Fruit fly (Drosophila melanogaster) whole organism, embryonic: ENCODE results near the gene fend.

ENCODE experiments used
- BtbVII ChIP-seq: fragments of 200-800 bp; sonication (Bioruptor generic); optimal IDR thresholded peaks from 3 replicates; lab custom pipeline; 2017; ENCODE audit warnings: missing biosample characterization, mild to moderate bottlenecking, missing genetic modification characterization
- C15 ChIP-seq: fragments of 200-800 bp; sonication (Bioruptor generic); IDR thresholded peaks from 3 replicates; pipeline ENCODE4 v1.3.6; 2022; ENCODE audit warnings: missing biosample characterization, missing genetic modification characterization
- CG10543 ChIP-seq: fragments of 200-800 bp; sonication (Bioruptor generic); optimal IDR thresholded peaks from 3 replicates; lab custom pipeline; 2017; ENCODE audit warnings: missing biosample characterization, mild to moderate bottlenecking, missing genetic modification characterization, moderate library complexity
- CG12219 ChIP-seq: fragments of 200-800 bp; sonication (Bioruptor generic); optimal IDR thresholded peaks from 3 replicates; lab custom pipeline; 2018; ENCODE audit warnings: missing biosample characterization, mild to moderate bottlenecking, missing genetic modification characterization
- CG14014 ChIP-seq: fragments of 200-800 bp; sonication (Bioruptor generic); IDR thresholded peaks from 2 replicates; pipeline ENCODE4 v1.3.6; 2022; ENCODE audit warnings: missing biosample characterization, missing genetic modification characterization
- CG14860 ChIP-seq: fragments of 200-800 bp; sonication (Bioruptor generic); IDR thresholded peaks from 3 replicates; pipeline ENCODE4 v1.3.6; 2022; ENCODE audit warnings: missing biosample characterization, missing genetic modification characterization; ENCODE audit not compliant: partially characterized antibody
- CG17359 ChIP-seq: fragments of 200-800 bp; sonication (Bioruptor generic); optimal IDR thresholded peaks from 3 replicates; lab custom pipeline; 2018; ENCODE audit warnings: missing biosample characterization, mild to moderate bottlenecking, missing genetic modification characterization, moderate library complexity
- CG18764 ChIP-seq: fragments of 200-800 bp; sonication (Bioruptor generic); optimal IDR thresholded peaks from 3 replicates; lab custom pipeline; 2016; ENCODE audit warnings: missing biosample characterization, missing genetic modification characterization
- CG2129 ChIP-seq: fragments of 200-800 bp; sonication (Bioruptor generic); IDR thresholded peaks from 2 replicates; pipeline ENCODE4 v1.3.6; 2022; ENCODE audit warnings: missing biosample characterization, missing genetic modification characterization; ENCODE audit not compliant: partially characterized antibody
- CG30431 ChIP-seq: fragments of 200-800 bp; sonication (Bioruptor generic); optimal IDR thresholded peaks from 2 replicates; lab custom pipeline; 2017; ENCODE audit warnings: missing biosample characterization, missing genetic modification characterization
- CG3407 ChIP-seq: fragments of 200-800 bp; sonication (Bioruptor generic); optimal IDR thresholded peaks from 2 replicates; lab custom pipeline; 2018; ENCODE audit warnings: missing biosample characterization, mild to moderate bottlenecking, missing genetic modification characterization
- CG3847 ChIP-seq: fragments of 200-800 bp; sonication (Bioruptor generic); IDR thresholded peaks from 2 replicates; pipeline ENCODE4 v1.3.6; 2022; ENCODE audit warnings: missing biosample characterization, missing genetic modification characterization
- CG4854 ChIP-seq: fragments of 200-800 bp; sonication (Bioruptor generic); optimal IDR thresholded peaks from 2 replicates; lab custom pipeline; 2016; ENCODE audit warnings: missing biosample characterization, missing genetic modification characterization, inconsistent platforms
- CG5953 ChIP-seq: fragments of 200-800 bp; sonication (Bioruptor generic); IDR thresholded peaks from 2 replicates; pipeline ENCODE4 v1.3.6; 2022; ENCODE audit warnings: missing biosample characterization, missing genetic modification characterization
- CG6813 ChIP-seq: fragments of 200-800 bp; sonication (Bioruptor generic); optimal IDR thresholded peaks from 2 replicates; lab custom pipeline; 2017; ENCODE audit warnings: missing biosample characterization, missing genetic modification characterization, mild to moderate bottlenecking, moderate library complexity, missing genetic modification reagents
- CG7839 ChIP-seq: fragments of 200-800 bp; sonication (Bioruptor generic); optimal IDR thresholded peaks from 3 replicates; lab custom pipeline; 2018; ENCODE audit warnings: missing biosample characterization, mild to moderate bottlenecking, missing genetic modification characterization, moderate library complexity
- CG8944 ChIP-seq: fragments of 200-800 bp; sonication (Bioruptor generic); optimal IDR thresholded peaks from 3 replicates; lab custom pipeline; 2016; ENCODE audit warnings: missing biosample characterization, missing genetic modification characterization
- CG9932 ChIP-seq: fragments of 200-800 bp; sonication (Bioruptor generic); IDR thresholded peaks from 2 replicates; pipeline ENCODE4 v1.3.6; 2022; ENCODE audit warnings: missing biosample characterization, missing genetic modification characterization
- E2f2 ChIP-seq: fragments of 200-800 bp; sonication (Bioruptor generic); IDR thresholded peaks from 2 replicates; pipeline ENCODE4 v1.3.6; 2022; ENCODE audit warnings: missing biosample characterization, missing genetic modification characterization
- Eip74EF ChIP-seq, 2 experiments: fragments of 200-800 bp in 1 of 2; fragments of >200 bp in 1 of 2; sonication (Bioruptor generic) in 1 of 2; optimal IDR thresholded peaks; 2 replicates each; lab custom pipeline; 2017 to 2019; ENCODE audit warnings: missing biosample characterization in 2 of 2, missing genetic modification characterization in 2 of 2, mild to moderate bottlenecking in 1 of 2, moderate library complexity in 1 of 2
- HHEX ChIP-seq: fragments of 200-800 bp; sonication (Bioruptor generic); optimal IDR thresholded peaks from 3 replicates; lab custom pipeline; 2017; ENCODE audit warnings: missing biosample characterization, mild to moderate bottlenecking, missing genetic modification characterization, missing genetic modification reagents
- Mes4 ChIP-seq: fragments of 200-800 bp; sonication (Bioruptor generic); optimal IDR thresholded peaks from 2 replicates; lab custom pipeline; 2016; ENCODE audit warnings: missing biosample characterization, missing genetic modification characterization
- Mrtf ChIP-seq: fragments of 200-800 bp; sonication (Bioruptor generic); IDR thresholded peaks from 3 replicates; pipeline ENCODE4 v1.3.6; 2022; ENCODE audit warnings: missing biosample characterization, missing genetic modification characterization
- Ptx1 ChIP-seq: fragments of 200-800 bp; sonication (Bioruptor generic); IDR thresholded peaks from 2 replicates; pipeline ENCODE4 v1.3.6; 2022; ENCODE audit warnings: missing biosample characterization, missing genetic modification characterization
- Rfx ChIP-seq: fragments of 200-800 bp; sonication (Bioruptor generic); IDR thresholded peaks from 2 replicates; pipeline ENCODE4 v1.3.6; 2022; ENCODE audit warnings: missing biosample characterization, missing genetic modification characterization
- Spps ChIP-seq: fragments of 200-800 bp; sonication (Bioruptor generic); optimal IDR thresholded peaks from 2 replicates; lab custom pipeline; 2018; ENCODE audit warnings: missing biosample characterization, mild to moderate bottlenecking, missing genetic modification characterization
- Ssrp ChIP-seq: fragments of 200-800 bp; sonication (Bioruptor generic); optimal IDR thresholded peaks from 2 replicates; lab custom pipeline; 2018; ENCODE audit warnings: missing biosample characterization, mild to moderate bottlenecking, missing genetic modification characterization, moderate library complexity
- Xbp1 ChIP-seq: fragments of 200-800 bp; sonication (Bioruptor generic); optimal IDR thresholded peaks from 3 replicates; lab custom pipeline; 2016; ENCODE audit warnings: missing biosample characterization, mild to moderate bottlenecking, missing genetic modification characterization
- Xrp1 ChIP-seq: fragments of 200-800 bp; sonication (Bioruptor generic); IDR thresholded peaks from 2 replicates; pipeline ENCODE4 v1.3.6; 2022; ENCODE audit warnings: missing biosample characterization, missing genetic modification characterization
- ap ChIP-seq: fragments of 200-800 bp; sonication (Bioruptor generic); IDR thresholded peaks from 2 replicates; pipeline ENCODE4 v1.3.6; 2022; ENCODE audit warnings: missing biosample characterization, missing genetic modification characterization
- bigmax ChIP-seq: fragments of 200-800 bp; sonication (Bioruptor generic); optimal IDR thresholded peaks from 2 replicates; lab custom pipeline; 2018; ENCODE audit warnings: missing biosample characterization, mild to moderate bottlenecking, missing genetic modification characterization
- br ChIP-seq: fragments of >200 bp; optimal IDR thresholded peaks from 2 replicates; lab custom pipeline; 2017
- cato ChIP-seq: fragments of 200-800 bp; sonication (Bioruptor generic); optimal IDR thresholded peaks from 2 replicates; lab custom pipeline; 2016; ENCODE audit warnings: missing biosample characterization, missing genetic modification characterization, borderline replicate concordance
- chn ChIP-seq: fragments of 200-800 bp; sonication (Bioruptor generic); optimal IDR thresholded peaks from 2 replicates; lab custom pipeline; 2016; ENCODE audit warnings: missing biosample characterization, missing genetic modification characterization
- dmrt11E ChIP-seq: fragments of 200-800 bp; sonication (Bioruptor generic); optimal IDR thresholded peaks from 3 replicates; lab custom pipeline; 2018; ENCODE audit warnings: missing biosample characterization, mild to moderate bottlenecking, missing genetic modification characterization, moderate library complexity
- emc ChIP-seq: fragments of 200-800 bp; sonication (Bioruptor generic); optimal IDR thresholded peaks from 2 replicates; lab custom pipeline; 2016; ENCODE audit warnings: missing biosample characterization, missing genetic modification characterization
- ems ChIP-seq: fragments of 200-800 bp; sonication (Bioruptor generic); optimal IDR thresholded peaks from 3 replicates; lab custom pipeline; 2016; ENCODE audit warnings: missing biosample characterization, missing genetic modification characterization
- eve ChIP-seq, 2 experiments: fragments of >200 bp; optimal IDR thresholded peaks; 2 replicates each; lab custom pipeline; 2017; ENCODE audit warnings: missing biosample characterization in 2 of 2, missing genetic modification characterization in 2 of 2
- inv ChIP-seq: fragments of 200-800 bp; sonication (Bioruptor generic); IDR thresholded peaks from 2 replicates; pipeline ENCODE4 v1.3.6; 2022; ENCODE audit warnings: missing biosample characterization, missing genetic modification characterization; ENCODE audit not compliant: partially characterized antibody
- lilli ChIP-seq: fragments of 200-800 bp; sonication (Bioruptor generic); optimal IDR thresholded peaks from 3 replicates; lab custom pipeline; 2016; ENCODE audit warnings: missing biosample characterization, missing genetic modification characterization
- odd ChIP-seq: fragments of 200-800 bp; sonication (Bioruptor generic); optimal IDR thresholded peaks from 2 replicates; lab custom pipeline; 2017; ENCODE audit warnings: missing biosample characterization, mild to moderate bottlenecking, missing genetic modification characterization
- otp ChIP-seq: fragments of 200-800 bp; sonication (Bioruptor generic); IDR thresholded peaks from 3 replicates; pipeline ENCODE4, ENCODE4 v1.3.6; 2022; ENCODE audit warnings: missing biosample characterization, missing genetic modification characterization
- p53 ChIP-seq: fragments of 200-800 bp; sonication (Bioruptor generic); optimal IDR thresholded peaks from 2 replicates; lab custom pipeline; 2016; ENCODE audit warnings: missing biosample characterization, missing genetic modification characterization
- scrt ChIP-seq: fragments of 200-800 bp; sonication (Bioruptor generic); optimal IDR thresholded peaks from 2 replicates; lab custom pipeline; 2018; ENCODE audit warnings: missing biosample characterization, mild to moderate bottlenecking, missing genetic modification characterization, moderate library complexity
- stwl ChIP-seq: fragments of 200-800 bp; sonication (Bioruptor generic); optimal IDR thresholded peaks from 3 replicates; lab custom pipeline; 2018; ENCODE audit warnings: missing biosample characterization, mild to moderate bottlenecking, missing genetic modification characterization, moderate library complexity
- tin ChIP-seq: fragments of 200-800 bp; sonication (Bioruptor generic); optimal IDR thresholded peaks from 3 replicates; lab custom pipeline; 2016; ENCODE audit warnings: missing biosample characterization, missing genetic modification characterization
- tio ChIP-seq: fragments of 200-800 bp; sonication (Bioruptor generic); optimal IDR thresholded peaks from 2 replicates; lab custom pipeline; 2017; ENCODE audit warnings: missing biosample characterization, missing genetic modification characterization, inconsistent platforms
- vvl ChIP-seq: fragments of 200-800 bp; sonication (Bioruptor generic); IDR thresholded peaks from 2 replicates; pipeline ENCODE4 v1.3.6; 2022; ENCODE audit warnings: missing biosample characterization, missing genetic modification characterization
- wek ChIP-seq: fragments of 200-800 bp; sonication (Bioruptor generic); optimal IDR thresholded peaks from 3 replicates; lab custom pipeline; 2018; ENCODE audit warnings: missing biosample characterization, mild to moderate bottlenecking, missing genetic modification characterization, moderate library complexity
- z ChIP-seq: fragments of 200-800 bp; sonication (Bioruptor generic); IDR thresholded peaks from 3 replicates; pipeline ENCODE4 v1.3.6; 2022; ENCODE audit warnings: missing biosample characterization, missing genetic modification characterization
- zfh1 ChIP-seq: fragments of 200-800 bp; sonication (Bioruptor generic); IDR thresholded peaks from 3 replicates; pipeline ENCODE4 v1.3.6; 2022; ENCODE audit warnings: missing biosample characterization, missing genetic modification characterization

The fend gene

DNA sequence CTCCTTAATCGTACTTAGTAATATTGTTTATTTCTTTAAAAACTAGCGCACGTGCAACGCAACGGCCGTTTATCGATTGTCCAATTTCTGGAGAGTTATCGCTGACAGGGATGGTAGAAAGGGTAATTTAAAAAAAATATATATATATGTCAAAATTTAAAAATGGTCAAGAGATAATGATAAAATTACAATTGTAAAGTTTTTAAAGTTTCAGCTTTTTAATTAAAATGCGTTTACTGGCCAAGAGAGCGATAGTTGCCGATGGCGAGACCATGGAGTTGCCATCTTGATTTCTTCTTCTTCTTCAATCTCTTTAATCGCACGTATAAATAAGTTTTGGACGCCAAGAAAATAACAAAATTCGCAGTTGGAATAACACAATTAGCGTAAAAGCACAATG lies 53.9 kb downstream of the fend start, which contains the start of the genes CG7246 and HP1b (continued):
- TF ChIP-seq CG2129 (0 out of 2 replicates have a peak, but pooled peaks have one; percentile 30), z (no peak), CG12219 (GFP tag; lab: Kevin White, UChicago) (peak; percentile 3), Mrtf (peak; percentile 8; the same call in 1 of the 3 replicates), BtbVII (GFP tag; lab: Kevin White, UChicago) (peak; percentile 50), br (lab: Kevin White, UChicago) (no peak), ap (GFP tag; lab: Robert Waterston, UW) (peak; percentile 58; the same call in 1 of the 2 replicates), CG10543 (GFP tag; lab: Kevin White, UChicago) (peak; percentile 62), CG8944 (GFP tag; lab: Kevin White, UChicago) (no peak), CG3847 (peak; percentile 60), tio (GFP tag; lab: Kevin White, UChicago) (peak; percentile 42), Ptx1 (GFP tag; lab: Robert Waterston, UW) (peak; percentile 84), odd (GFP tag; lab: Kevin White, UChicago) (peak; percentile 16), ems (peak; percentile 59), CG18764 (GFP tag; lab: Kevin White, UChicago) (peak; percentile 32), Xbp1 (peak; percentile 78), bigmax (GFP tag; lab: Kevin White, UChicago) (no peak), Spps (tag; lab: Kevin White, UChicago) (peak; percentile 45), Xrp1 (GFP tag; lab: Robert Waterston, UW) (peak; percentile 87), scrt (no peak), zfh1 (GFP tag; lab: Robert Waterston, UW) (peak; percentile 77), Rfx (peak; percentile 86), Mes4 (GFP tag; lab: Kevin White, UChicago) (no peak), vvl (GFP tag; lab: Robert Waterston, UW) (peak; percentile 80), otp (peak; percentile 41; the same call in 1 of the 3 replicates), CG3407 (GFP tag; lab: Kevin White, UChicago) (peak; percentile 41), Eip74EF (GFP tag; optimal IDR thresholded peaks at IDR 0.05; lab: Kevin White, UChicago) (no peak), CG7839 (tag; lab: Kevin White, UChicago) (peak; percentile 69), emc (GFP tag; lab: Kevin White, UChicago) (no peak), CG30431 (peak; percentile 10), lilli (GFP tag; lab: Kevin White, UChicago) (peak; percentile 79), CG4854 (peak; percentile 38), wek (no peak), stwl (tag; lab: Kevin White, UChicago) (peak; percentile 44), inv (GFP tag; lab: Robert Waterston, UW) (peak; percentile 52; the same call in 1 of the 2 replicates), Ssrp (tag; lab: Kevin White, UChicago) (peak; percentile 53), E2f2 (GFP tag; lab: Robert Waterston, UW) (peak; percentile 67), HHEX (GFP tag; lab: Kevin White, UChicago) (peak; percentile 57), CG6813 (GFP tag; lab: Kevin White, UChicago) (no peak), eve (GFP tag; optimal IDR thresholded peaks at IDR 0.05; lab: Kevin White, UChicago) (no peak), dmrt11E (peak; percentile 54), chn (no peak), tin (GFP tag; lab: Kevin White, UChicago) (peak; percentile 72), CG14860 (GFP tag; lab: Robert Waterston, UW) (peak; percentile 71), CG9932 (GFP tag; lab: Robert Waterston, UW) (peak; percentile 84), C15 (GFP tag; lab: Robert Waterston, UW) (peak; percentile 76; the same call in 2 of the 3 replicates), CG14014 (GFP tag; lab: Robert Waterston, UW) (peak; percentile 75), CG17359 (tag; lab: Kevin White, UChicago) (peak; percentile 69), p53 (GFP tag; lab: Kevin White, UChicago) (no peak), cato (GFP tag; lab: Kevin White, UChicago) (peak; percentile 43), CG5953 (GFP tag; lab: Robert Waterston, UW) (peak; percentile 24; the same call in 1 of the 2 replicates)
